Fruit fly (Drosophila melanogaster) whole organism, pupa: ENCODE data around the gene CG11929.

Source experiments
- CG10348 ChIP-seq: fragments of 200-800 bp; sonication (Bioruptor generic); IDR thresholded peaks from 2 replicates; pipeline ENCODE4 v1.3.6; 2022; ENCODE audit warnings: missing biosample characterization, missing genetic modification characterization
- CG12605 ChIP-seq: fragments of 200-800 bp; sonication (Bioruptor generic); IDR thresholded peaks from 2 replicates; pipeline ENCODE4 v1.3.6; 2022; ENCODE audit warnings: missing biosample characterization, missing genetic modification characterization
- CG13204 ChIP-seq: fragments of 200-800 bp; sonication (Bioruptor generic); optimal IDR thresholded peaks from 2 replicates; lab custom pipeline; 2018; ENCODE audit warnings: missing biosample characterization, mild to moderate bottlenecking, missing genetic modification characterization, moderate library complexity
- CG14655 ChIP-seq: fragments of 200-800 bp; sonication (Bioruptor generic); optimal IDR thresholded peaks from 3 replicates; lab custom pipeline; 2017; ENCODE audit warnings: mild to moderate bottlenecking, missing biosample characterization, missing genetic modification reagents, missing genetic modification characterization
- CG15710 ChIP-seq: fragments of 200-800 bp; sonication (Bioruptor generic); optimal IDR thresholded peaks from 2 replicates; lab custom pipeline; 2018; ENCODE audit warnings: missing biosample characterization, mild to moderate bottlenecking, missing genetic modification characterization, moderate library complexity
- CG17806 ChIP-seq: fragments of 200-800 bp; sonication (Bioruptor generic); optimal IDR thresholded peaks from 2 replicates; lab custom pipeline; 2018; ENCODE audit warnings: missing biosample characterization, mild to moderate bottlenecking, missing genetic modification characterization, moderate library complexity
- CG32121 ChIP-seq: fragments of 200-800 bp; sonication (Bioruptor generic); IDR thresholded peaks from 2 replicates; pipeline ENCODE4 v1.3.6; 2022; ENCODE audit warnings: missing biosample characterization, missing genetic modification characterization
- CG34367 ChIP-seq: fragments of 200-800 bp; sonication (Bioruptor generic); optimal IDR thresholded peaks from 2 replicates; lab custom pipeline; 2018; ENCODE audit warnings: missing biosample characterization, mild to moderate bottlenecking, missing genetic modification characterization
- CG4496 ChIP-seq: fragments of 200-800 bp; sonication (Bioruptor generic); IDR thresholded peaks from 3 replicates; pipeline ENCODE4 v1.3.6; 2022; ENCODE audit warnings: missing biosample characterization, missing genetic modification characterization
- CG8159 ChIP-seq: fragments of 200-800 bp; sonication (Bioruptor generic); optimal IDR thresholded peaks from 3 replicates; lab custom pipeline; 2018; ENCODE audit warnings: missing biosample characterization, mild to moderate bottlenecking, missing genetic modification characterization, moderate library complexity
- CG8301 ChIP-seq: fragments of 200-800 bp; sonication (Bioruptor generic); optimal IDR thresholded peaks from 2 replicates; lab custom pipeline; 2018; ENCODE audit warnings: missing biosample characterization, mild to moderate bottlenecking, missing genetic modification characterization
- CG9948 ChIP-seq: fragments of 200-800 bp; sonication (Bioruptor generic); optimal IDR thresholded peaks from 2 replicates; lab custom pipeline; 2018; ENCODE audit warnings: missing biosample characterization, mild to moderate bottlenecking, missing genetic modification characterization, moderate library complexity
- D1 ChIP-seq: fragments of 200-800 bp; sonication (Bioruptor generic); optimal IDR thresholded peaks from 2 replicates; lab custom pipeline; 2018; ENCODE audit warnings: missing biosample characterization, mild to moderate bottlenecking, missing genetic modification characterization, moderate library complexity
- EcR ChIP-seq: fragments of 200-800 bp; sonication (Bioruptor generic); optimal IDR thresholded peaks from 3 replicates; lab custom pipeline; 2019; ENCODE audit warnings: missing biosample characterization, missing genetic modification characterization, mild to moderate bottlenecking, moderate library complexity, missing genetic modification reagents
- Ets98B ChIP-seq: fragments of 200-800 bp; sonication (Bioruptor generic); IDR thresholded peaks from 2 replicates; pipeline ENCODE4 v1.3.6; 2022; ENCODE audit warnings: missing biosample characterization, missing genetic modification characterization
- Pif1A ChIP-seq: fragments of 200-800 bp; sonication (Bioruptor generic); optimal IDR thresholded peaks from 3 replicates; lab custom pipeline; 2016; ENCODE audit warnings: missing biosample characterization, missing genetic modification characterization
- Pif1B ChIP-seq: fragments of 200-800 bp; sonication (Bioruptor generic); optimal IDR thresholded peaks from 3 replicates; lab custom pipeline; 2016; ENCODE audit warnings: missing biosample characterization, missing genetic modification characterization
- Snoo ChIP-seq: fragments of 200-800 bp; sonication (Bioruptor generic); optimal IDR thresholded peaks from 3 replicates; lab custom pipeline; 2017; ENCODE audit warnings: missing biosample characterization, mild to moderate bottlenecking, missing genetic modification characterization, inconsistent platforms
- fd96Ca ChIP-seq: fragments of 200-800 bp; sonication (Bioruptor generic); IDR thresholded peaks from 3 replicates; pipeline ENCODE4 v1.3.6; 2022; ENCODE audit warnings: missing biosample characterization, missing genetic modification characterization
- gl ChIP-seq: fragments of 200-800 bp; sonication (Bioruptor generic); optimal IDR thresholded peaks from 2 replicates; lab custom pipeline; 2018; ENCODE audit warnings: missing biosample characterization, mild to moderate bottlenecking, missing genetic modification characterization
- rn ChIP-seq: fragments of 200-800 bp; sonication (Bioruptor generic); IDR thresholded peaks from 2 replicates; pipeline ENCODE4 v1.3.6; 2022; ENCODE audit warnings: missing biosample characterization, missing genetic modification characterization

CG11929 gene

DNA sequence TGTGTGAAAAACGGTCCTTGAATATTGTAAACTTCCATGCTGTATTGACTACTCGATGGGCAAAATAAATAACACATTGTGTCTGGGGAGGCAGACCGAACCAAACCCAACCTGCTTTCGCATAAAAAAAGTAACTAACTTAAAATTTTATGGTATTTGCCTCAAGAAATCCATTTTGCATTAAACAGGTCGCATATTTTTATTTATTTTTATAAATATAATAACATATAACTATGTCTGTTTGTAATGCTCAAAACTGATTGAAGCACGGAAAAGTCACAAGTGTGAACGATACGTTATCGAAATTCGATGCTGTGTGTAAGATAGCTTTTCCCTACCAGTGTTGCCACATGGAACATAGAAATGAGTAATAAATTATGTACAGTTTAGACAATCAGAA lies at the start of gene CG11929:
TSS of gene CG11929 (plus strand) at position 301 of the 400 bp plus-strand sequence.
- TF ChIP-seq CG8159 (tag; lab: Kevin White, UChicago) = no peak
- no peak for TF ChIP-seq CG10348 (GFP tag; lab: Robert Waterston, UW)
- no peak for TF ChIP-seq CG4496
- no peak for TF ChIP-seq CG17806
- no peak for TF ChIP-seq CG8301 (tag; lab: Kevin White, UChicago)
- no peak for TF ChIP-seq Ets98B
- TF ChIP-seq CG32121 (GFP tag; lab: Robert Waterston, UW) = no peak
- TF ChIP-seq CG14655 (GFP tag; lab: Kevin White, UChicago) = no peak
- TF ChIP-seq CG34367 = no peak
- no peak for TF ChIP-seq Pif1B (GFP tag; lab: Kevin White, UChicago)
- no peak for TF ChIP-seq CG12605
- no peak for TF ChIP-seq EcR (GFP tag; lab: Kevin White, UChicago)
- TF ChIP-seq Pif1A (GFP tag; lab: Kevin White, UChicago) = no peak

- TF ChIP-seq CG8301 (tag; lab: Kevin White, UChicago) (peak; percentile 61), rn (GFP tag; lab: Robert Waterston, UW) (no peak), gl (no peak), EcR (GFP tag; lab: Kevin White, UChicago) (no peak), Ets98B (0 out of 2 replicates have a peak, but pooled peaks have one; percentile 13), CG12605 (no peak), CG4496 (no peak), D1 (no peak), Pif1A (GFP tag; lab: Kevin White, UChicago) (peak; percentile 47), CG14655 (GFP tag; lab: Kevin White, UChicago) (peak; percentile 75), CG8159 (tag; lab: Kevin White, UChicago) (no peak), CG15710 (tag; lab: Kevin White, UChicago) (no peak), CG9948 (tag; lab: Kevin White, UChicago) (no peak), Snoo (no peak), Pif1B (GFP tag; lab: Kevin White, UChicago) (no peak), CG32121 (GFP tag; lab: Robert Waterston, UW) (no peak), CG34367 (no peak), CG13204 (no peak), CG17806 (no peak), CG10348 (GFP tag; lab: Robert Waterston, UW) (no peak), fd96Ca (GFP tag; lab: Robert Waterston, UW) (no peak)
Measured at dm6 chr2L:4632997-4633396, 49.5 kb upstream of the CG11929 start.

- TF ChIP-seq CG34367 = no peak
- TF ChIP-seq gl = no peak
- TF ChIP-seq Ets98B = 0 out of 2 replicates have a peak, but pooled peaks have one; percentile 13
- TF ChIP-seq CG14655 (GFP tag; lab: Kevin White, UChicago) = peak; percentile 74
- TF ChIP-seq CG13204 = no peak
- TF ChIP-seq CG8301 (tag; lab: Kevin White, UChicago) = peak; percentile 64
- no peak for TF ChIP-seq Snoo
- 0 out of 3 replicates have a peak, but pooled peaks have one; percentile 41 for TF ChIP-seq CG4496
- TF ChIP-seq Pif1A (GFP tag; lab: Kevin White, UChicago) = peak; percentile 37
- peak; percentile 55 for TF ChIP-seq CG12605
- TF ChIP-seq Pif1B (GFP tag; lab: Kevin White, UChicago) = no peak
- TF ChIP-seq CG32121 (GFP tag; lab: Robert Waterston, UW) = no peak
- TF ChIP-seq fd96Ca (GFP tag; lab: Robert Waterston, UW) = no peak
Measured at dm6 chr2L:4635376-4635775, 47.1 kb upstream of the CG11929 start.

DNA sequence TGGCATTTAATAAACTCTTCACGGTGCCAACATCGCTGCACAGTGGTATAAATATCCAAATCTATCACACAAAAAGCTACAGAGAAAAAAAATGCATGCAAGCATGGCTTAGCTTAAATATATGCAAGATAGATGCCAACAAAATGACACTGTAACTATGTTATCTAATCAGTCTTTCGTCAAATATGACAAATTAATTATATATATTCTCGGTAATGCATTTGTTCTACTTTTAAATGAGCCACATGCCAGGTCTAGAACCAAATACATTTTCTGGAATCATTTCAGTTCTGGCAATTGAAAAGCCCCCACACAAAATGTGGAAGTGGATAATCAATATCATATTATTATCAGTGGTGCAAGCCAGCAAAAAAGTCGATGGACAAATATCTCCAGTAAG lies 41.5 kb upstream of the CG11929 start, which contains the start of gene BG642163:
TSS of gene BG642163 (plus strand) at position 301 of the 400 bp plus-strand sequence.
- TF ChIP-seq CG14655 (GFP tag; lab: Kevin White, UChicago) = no peak
- TF ChIP-seq, all 21 proteins: peak for 0

DNA sequence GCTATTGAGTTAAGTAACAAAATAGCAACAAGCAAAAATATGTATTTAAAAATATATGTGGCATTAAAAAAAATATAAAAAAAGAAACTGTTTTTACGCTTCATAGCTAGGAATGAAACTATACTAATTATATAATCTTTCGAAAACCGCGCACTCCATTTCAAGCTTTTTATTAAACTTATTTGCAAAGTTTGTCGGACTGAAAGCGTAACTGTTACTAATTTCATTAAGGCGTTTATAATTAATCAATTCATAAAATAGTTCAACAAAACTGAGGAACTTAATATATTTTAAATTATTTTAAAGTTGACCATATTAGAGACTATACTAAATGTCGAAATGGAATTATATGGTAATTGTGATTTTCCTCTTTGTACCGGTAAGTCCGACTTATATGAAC lies 39.8 kb upstream of the CG11929 start, which contains the start of gene CG15635:
TSS of gene CG15635 (plus strand) at position 301 of the 400 bp plus-strand sequence.
- TF ChIP-seq CG10348 (GFP tag; lab: Robert Waterston, UW) (no peak), CG32121 (GFP tag; lab: Robert Waterston, UW) (no peak), CG17806 (no peak), fd96Ca (GFP tag; lab: Robert Waterston, UW) (no peak), CG8159 (tag; lab: Kevin White, UChicago) (no peak), gl (no peak), EcR (GFP tag; lab: Kevin White, UChicago) (no peak)

- no peak for TF ChIP-seq Pif1B (GFP tag; lab: Kevin White, UChicago)
- TF ChIP-seq CG14655 (GFP tag; lab: Kevin White, UChicago) = no peak
- TF ChIP-seq D1 = no peak
- TF ChIP-seq Pif1A (GFP tag; lab: Kevin White, UChicago) = no peak
- TF ChIP-seq CG9948 (tag; lab: Kevin White, UChicago) = no peak
- no peak for TF ChIP-seq Snoo
- TF ChIP-seq CG15710 (tag; lab: Kevin White, UChicago) = no peak
- no peak for TF ChIP-seq CG32121 (GFP tag; lab: Robert Waterston, UW)
- TF ChIP-seq Ets98B = no peak
- no peak for TF ChIP-seq CG10348 (GFP tag; lab: Robert Waterston, UW)
Measured at dm6 chr2L:4646751-4647150, 35.7 kb upstream of the CG11929 start, which contains the start of gene CG43798. CG43798 (plus strand) TSS chr2L:4647051.

- TF ChIP-seq Pif1B (GFP tag; lab: Kevin White, UChicago) = peak; percentile 24
- peak; percentile 87 for TF ChIP-seq CG8301 (tag; lab: Kevin White, UChicago)
- peak; percentile 84 for TF ChIP-seq CG4496
- peak; percentile 34 for TF ChIP-seq CG9948 (tag; lab: Kevin White, UChicago)
- TF ChIP-seq Pif1A (GFP tag; lab: Kevin White, UChicago) = peak; percentile 50
- no peak for TF ChIP-seq CG15710 (tag; lab: Kevin White, UChicago)
- TF ChIP-seq Ets98B = peak; percentile 58
- no peak for TF ChIP-seq CG10348 (GFP tag; lab: Robert Waterston, UW)
- TF ChIP-seq CG14655 (GFP tag; lab: Kevin White, UChicago) = peak; percentile 90
- peak; percentile 49; the same call in 1 of the 2 replicates for TF ChIP-seq CG12605
- no peak for TF ChIP-seq CG34367
- no peak for TF ChIP-seq CG32121 (GFP tag; lab: Robert Waterston, UW)
- TF ChIP-seq CG17806 = peak; percentile 24
- TF ChIP-seq fd96Ca (GFP tag; lab: Robert Waterston, UW) = peak; percentile 67; the same call in 1 of the 3 replicates
- TF ChIP-seq, all 21 proteins: peak for 10
Measured at dm6 chr2L:4648804-4649203, 33.7 kb upstream of the CG11929 start.
